Comparison of ENCODE assay signal across 5 fruit fly cellular contexts in the genomic region with DNA sequence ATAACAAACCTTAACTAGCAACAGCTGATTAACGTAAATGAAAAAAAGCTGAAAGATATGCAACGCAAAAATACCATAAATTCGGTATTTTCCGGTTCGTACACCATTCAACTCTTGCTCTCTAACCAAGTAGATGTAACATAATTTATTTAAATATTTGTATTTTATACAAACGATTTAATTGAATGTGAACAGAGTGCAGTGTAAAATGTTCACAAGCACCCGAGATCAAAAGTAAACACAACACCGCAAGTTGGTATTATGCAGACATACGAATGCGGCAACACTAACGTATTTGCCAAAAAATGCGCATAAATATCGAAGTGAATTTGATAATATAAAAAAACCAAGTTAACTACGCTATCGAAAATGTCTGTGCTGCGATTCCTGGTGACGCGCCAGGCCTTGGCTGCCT.
TF ChIP-seq lines count a peak whose summit lies in the region.

A gene (plus strand): TSS at position 257 of the 415 bp plus-strand sequence.

- TF ChIP-seq CTCF in whole organism, embryonic (GFP tag; optimal IDR thresholded peaks at IDR 0.05; lab: Kevin White, UChicago) = no peak

TF ChIP-seq in whole organism, adult, 20 proteins besides CTCF, POLR2A, EP300 and RAD21:
- TF ChIP-seq tj (GFP tag; optimal IDR thresholded peaks at IDR 0.05; lab: Kevin White, UChicago) = no peak
- no peak for TF ChIP-seq ovo (GFP tag; optimal IDR thresholded peaks at IDR 0.05; lab: Kevin White, UChicago)
- peak; percentile 39 for TF ChIP-seq CG14711 (tag; optimal IDR thresholded peaks at IDR 0.05; lab: Kevin White, UChicago)
- TF ChIP-seq CG11617 (GFP tag; optimal IDR thresholded peaks at IDR 0.05; lab: Kevin White, UChicago) = peak; percentile 15
- TF ChIP-seq toe (GFP tag; optimal IDR thresholded peaks at IDR 0.05; lab: Kevin White, UChicago) = no peak
- no peak for TF ChIP-seq CG33017 (tag; optimal IDR thresholded peaks at IDR 0.05; lab: Kevin White, UChicago)
- TF ChIP-seq CG7045 (GFP tag; optimal IDR thresholded peaks at IDR 0.05; lab: Kevin White, UChicago) = no peak
- no peak for TF ChIP-seq Clk (GFP tag; optimal IDR thresholded peaks at IDR 0.05; lab: Kevin White, UChicago)
- peak; percentile 32 for TF ChIP-seq bab1 (GFP tag; optimal IDR thresholded peaks at IDR 0.05; lab: Kevin White, UChicago)
- no peak for TF ChIP-seq CG1620 (GFP tag; optimal IDR thresholded peaks at IDR 0.05; lab: Kevin White, UChicago)
- peak; percentile 24 for TF ChIP-seq Mnt (GFP tag; optimal IDR thresholded peaks at IDR 0.05; lab: Kevin White, UChicago)
- TF ChIP-seq CG5204 (GFP tag; optimal IDR thresholded peaks at IDR 0.05; lab: Kevin White, UChicago) = no peak
- TF ChIP-seq CG12768 (GFP tag; optimal IDR thresholded peaks at IDR 0.05; lab: Kevin White, UChicago) = no peak
- no peak for TF ChIP-seq CG7101 (tag; optimal IDR thresholded peaks at IDR 0.05; lab: Kevin White, UChicago)
- no peak for TF ChIP-seq cnc (optimal IDR thresholded peaks at IDR 0.05; lab: Kevin White, UChicago)

TF ChIP-seq in whole organism, embryonic, 481 proteins besides CTCF, POLR2A, EP300 and RAD21 (continues in another document):
- TF ChIP-seq CG12299 (tag; optimal IDR thresholded peaks at IDR 0.05; lab: Kevin White, UChicago) (peak; percentile 23), nmo (GFP tag; optimal IDR thresholded peaks at IDR 0.05; lab: Kevin White, UChicago) (peak; percentile 52), CoRest (tag; optimal IDR thresholded peaks at IDR 0.05; lab: Kevin White, UChicago) (peak; percentile 5), stwl (tag; optimal IDR thresholded peaks at IDR 0.05; lab: Kevin White, UChicago) (peak; percentile 87), Dll (GFP tag; IDR thresholded peaks at IDR 0.05; lab: Robert Waterston, UW; ENCODE audit: partially characterized antibody) (0 out of 4 replicates have a peak, but pooled peaks have one; percentile 21), CG10267 (tag; optimal IDR thresholded peaks at IDR 0.05; lab: Kevin White, UChicago) (peak; percentile 46), trem (tag; optimal IDR thresholded peaks at IDR 0.05; lab: Kevin White, UChicago) (peak; percentile 43), CG12659 (GFP tag; optimal IDR thresholded peaks at IDR 0.05; lab: Kevin White, UChicago) (peak; percentile 53), CG2116 (GFP tag; optimal IDR thresholded peaks at IDR 0.05; lab: Kevin White, UChicago) (peak; percentile 44), az2 (GFP tag; optimal IDR thresholded peaks at IDR 0.05; lab: Kevin White, UChicago) (no peak), Hsf (GFP tag; optimal IDR thresholded peaks at IDR 0.05; lab: Kevin White, UChicago) (peak; percentile 15), crp (GFP tag; optimal IDR thresholded peaks at IDR 0.05; lab: Kevin White, UChicago) (peak; percentile 75 to 96), CG12391 (tag; optimal IDR thresholded peaks at IDR 0.05; lab: Kevin White, UChicago) (peak; percentile 36), gem (tag; optimal IDR thresholded peaks at IDR 0.05; lab: Kevin White, UChicago) (peak; percentile 32), CG13775 (GFP tag; optimal IDR thresholded peaks at IDR 0.05; lab: Kevin White, UChicago) (peak; percentile 8), phol (tag; optimal IDR thresholded peaks at IDR 0.05; lab: Kevin White, UChicago) (peak; percentile 22), CG17361 (GFP tag; IDR thresholded peaks at IDR 0.05; lab: Robert Waterston, UW) (peak; percentile 51; the same call in 1 of the 3 replicates)

TF ChIP-seq in whole organism, prepupa, 60 proteins besides CTCF, POLR2A, EP300 and RAD21:
- TF ChIP-seq Eip78C (GFP tag; lab: Kevin White, UChicago) = peak; percentile 65
- TF ChIP-seq CG6276 (GFP tag; optimal IDR thresholded peaks at IDR 0.05; lab: Kevin White, UChicago) = no peak
- no peak for TF ChIP-seq CG11902 (GFP tag; optimal IDR thresholded peaks at IDR 0.05; lab: Kevin White, UChicago)
- TF ChIP-seq fkh (GFP tag; optimal IDR thresholded peaks at IDR 0.05; lab: Kevin White, UChicago) = peak; percentile 98

TF ChIP-seq in whole organism, pupa, 21 proteins besides CTCF, POLR2A, EP300 and RAD21:
- TF ChIP-seq fd96Ca (GFP tag; IDR thresholded peaks at IDR 0.05; lab: Robert Waterston, UW) (0 out of 3 replicates have a peak, but pooled peaks have one; percentile 15), Pif1A (GFP tag; optimal IDR thresholded peaks at IDR 0.05; lab: Kevin White, UChicago) (no peak), CG15710 (tag; optimal IDR thresholded peaks at IDR 0.05; lab: Kevin White, UChicago) (peak; percentile 19)

TF ChIP-seq in whole organism, wandering third instar larva, 38 proteins besides CTCF, POLR2A, EP300 and RAD21:
- no peak for TF ChIP-seq usp (GFP tag; optimal IDR thresholded peaks at IDR 0.05; lab: Kevin White, UChicago)
- TF ChIP-seq CrebA (GFP tag; optimal IDR thresholded peaks at IDR 0.05; lab: Kevin White, UChicago; ENCODE audit: borderline replicate concordance) = peak; percentile 18
- TF ChIP-seq foxo (GFP tag; optimal IDR thresholded peaks at IDR 0.05; lab: Kevin White, UChicago) = no peak
- TF ChIP-seq Rel (GFP tag; optimal IDR thresholded peaks at IDR 0.05; lab: Kevin White, UChicago) = no peak
- no peak for TF ChIP-seq Rel (tag; optimal IDR thresholded peaks at IDR 0.05; lab: Kevin White, UChicago)
- no peak for TF ChIP-seq jim (GFP tag; optimal IDR thresholded peaks at IDR 0.05; lab: Kevin White, UChicago)
- TF ChIP-seq pan (optimal IDR thresholded peaks at IDR 0.05; lab: Kevin White, UChicago) = no peak
- no peak for TF ChIP-seq ey (GFP tag; optimal IDR thresholded peaks at IDR 0.05; lab: Kevin White, UChicago)
- TF ChIP-seq N (GFP tag; optimal IDR thresholded peaks at IDR 0.05; lab: Kevin White, UChicago) = no peak
- no peak for TF ChIP-seq tai (GFP tag; optimal IDR thresholded peaks at IDR 0.05; lab: Kevin White, UChicago)
TF ChIP-seq in whole organism, wandering third instar larva: peak in this region for 1.
